Fruit fly (Drosophila melanogaster) whole organism, embryonic: ENCODE measurements around the gene mats.
A peak's percentile ranks its signal among the peaks of the same experiment; 100 is the strongest.

ENCODE experiments used
- ATbp ChIP-seq: fragments of 200-800 bp; sonication (Bioruptor generic); optimal IDR thresholded peaks from 2 replicates; lab custom pipeline; 2017; ENCODE audit warnings: missing biosample characterization, mild to moderate bottlenecking, missing genetic modification characterization, missing genetic modification reagents
- Ada2b ChIP-seq: fragments of 200-800 bp; sonication (Bioruptor generic); IDR thresholded peaks from 2 replicates; pipeline ENCODE4 v1.3.6; 2022; ENCODE audit warnings: missing biosample characterization, missing genetic modification characterization
- Aef1 ChIP-seq: fragments of 200-800 bp; sonication (Bioruptor generic); IDR thresholded peaks from 3 replicates; pipeline ENCODE4 v1.3.6; 2022; ENCODE audit warnings: missing biosample characterization, missing genetic modification characterization
- Atf-2 ChIP-seq: fragments of 200-800 bp; sonication (Bioruptor generic); optimal IDR thresholded peaks from 2 replicates; lab custom pipeline; 2016; ENCODE audit warnings: missing biosample characterization, missing genetic modification characterization
- B-H1 ChIP-seq: fragments of 200-800 bp; sonication (Bioruptor generic); IDR thresholded peaks from 3 replicates; pipeline ENCODE4 v1.3.6; 2022; ENCODE audit warnings: missing biosample characterization, missing genetic modification characterization
- CG10431 ChIP-seq: fragments of 200-800 bp; sonication (Bioruptor generic); optimal IDR thresholded peaks from 3 replicates; lab custom pipeline; 2018; ENCODE audit warnings: missing biosample characterization, mild to moderate bottlenecking, missing genetic modification characterization
- CG12299 ChIP-seq: fragments of 200-800 bp; sonication (Bioruptor generic); optimal IDR thresholded peaks from 2 replicates; lab custom pipeline; 2018; ENCODE audit warnings: missing biosample characterization, mild to moderate bottlenecking, missing genetic modification characterization
- CG12659 ChIP-seq: fragments of 200-800 bp; sonication (Bioruptor generic); optimal IDR thresholded peaks from 3 replicates; lab custom pipeline; 2017; ENCODE audit warnings: mild to moderate bottlenecking, missing biosample characterization, missing genetic modification reagents, missing genetic modification characterization
- CG13775 ChIP-seq: fragments of 200-800 bp; sonication (Bioruptor generic); optimal IDR thresholded peaks from 3 replicates; lab custom pipeline; 2017; ENCODE audit warnings: missing biosample characterization, mild to moderate bottlenecking, missing genetic modification characterization
- CG14050 ChIP-seq: fragments of 200-800 bp; sonication (Bioruptor generic); IDR thresholded peaks from 3 replicates; pipeline ENCODE4 v1.3.6; 2022; ENCODE audit warnings: missing biosample characterization, missing genetic modification characterization
- CG14441 ChIP-seq: fragments of 200-800 bp; sonication (Bioruptor generic); IDR thresholded peaks from 2 replicates; pipeline ENCODE4 v1.3.6; 2022; ENCODE audit warnings: missing biosample characterization, missing genetic modification characterization
- CG1529 ChIP-seq: fragments of 200-800 bp; sonication (Bioruptor generic); optimal IDR thresholded peaks from 3 replicates; lab custom pipeline; 2018; ENCODE audit warnings: missing biosample characterization, missing genetic modification characterization
- CG17359 ChIP-seq: fragments of 200-800 bp; sonication (Bioruptor generic); optimal IDR thresholded peaks from 3 replicates; lab custom pipeline; 2018; ENCODE audit warnings: missing biosample characterization, mild to moderate bottlenecking, missing genetic modification characterization, moderate library complexity
- CG18476 ChIP-seq: fragments of 200-800 bp; sonication (Bioruptor generic); optimal IDR thresholded peaks from 2 replicates; lab custom pipeline; 2016; ENCODE audit warnings: missing biosample characterization, mild to moderate bottlenecking, missing genetic modification characterization
- CG2678 ChIP-seq: fragments of 200-800 bp; sonication (Bioruptor generic); optimal IDR thresholded peaks from 3 replicates; lab custom pipeline; 2019; ENCODE audit warnings: missing biosample characterization, mild to moderate bottlenecking, missing genetic modification characterization, moderate library complexity
- CG30403 ChIP-seq: fragments of 200-800 bp; sonication (Bioruptor generic); optimal IDR thresholded peaks from 3 replicates; lab custom pipeline; 2016; ENCODE audit warnings: missing biosample characterization, missing genetic modification characterization
- CG31224 ChIP-seq: fragments of 200-800 bp; sonication (Bioruptor generic); IDR thresholded peaks from 2 replicates; pipeline ENCODE4 v1.3.6; 2022; ENCODE audit warnings: missing biosample characterization, missing genetic modification characterization
- CG3281 ChIP-seq: fragments of 200-800 bp; sonication (Bioruptor generic); optimal IDR thresholded peaks from 3 replicates; lab custom pipeline; 2017; ENCODE audit warnings: missing biosample characterization, mild to moderate bottlenecking, missing genetic modification characterization
- CG4404 ChIP-seq: fragments of 200-800 bp; sonication (Bioruptor generic); IDR thresholded peaks from 2 replicates; pipeline ENCODE4 v1.3.6; 2022; ENCODE audit warnings: missing biosample characterization, missing genetic modification characterization
- CG5245 ChIP-seq: fragments of 200-800 bp; sonication (Bioruptor generic); optimal IDR thresholded peaks from 3 replicates; lab custom pipeline; 2016; ENCODE audit warnings: missing biosample characterization, missing genetic modification characterization
- CG6683 ChIP-seq: fragments of 200-800 bp; sonication (Bioruptor generic); optimal IDR thresholded peaks from 2 replicates; lab custom pipeline; 2017; ENCODE audit warnings: missing biosample characterization, mild to moderate bottlenecking, missing genetic modification characterization, missing genetic modification reagents
- CG7963 ChIP-seq: fragments of 200-800 bp; sonication (Bioruptor generic); IDR thresholded peaks from 3 replicates; pipeline ENCODE4 v1.3.6; 2022; ENCODE audit warnings: missing biosample characterization, missing genetic modification characterization; ENCODE audit not compliant: partially characterized antibody
- CG7987 ChIP-seq: fragments of 200-800 bp; sonication (Bioruptor generic); optimal IDR thresholded peaks from 2 replicates; lab custom pipeline; 2018; ENCODE audit warnings: missing biosample characterization, mild to moderate bottlenecking, missing genetic modification characterization, moderate library complexity
- CG8290 ChIP-seq, 3 experiments: fragments of 200-800 bp; sonication (Bioruptor generic); optimal IDR thresholded peaks; 2 replicates each; lab custom pipeline; 2016 to 2019; ENCODE audit warnings: missing biosample characterization in 3 of 3, missing genetic modification characterization in 3 of 3, mild to moderate bottlenecking in 2 of 3, moderate library complexity in 1 of 3
- CG8388 ChIP-seq: fragments of 200-800 bp; sonication (Bioruptor generic); optimal IDR thresholded peaks from 2 replicates; lab custom pipeline; 2019; ENCODE audit warnings: missing biosample characterization, mild to moderate bottlenecking, missing genetic modification characterization, moderate library complexity
- CG9817 ChIP-seq: fragments of 200-800 bp; sonication (Bioruptor generic); optimal IDR thresholded peaks from 2 replicates; lab custom pipeline; 2018; ENCODE audit warnings: missing biosample characterization, mild to moderate bottlenecking, missing genetic modification characterization, moderate library complexity
- Deaf1 ChIP-seq: fragments of 200-800 bp; optimal IDR thresholded peaks from 3 replicates; lab custom pipeline; 2019; ENCODE audit warnings: missing biosample characterization, mild to moderate bottlenecking, missing genetic modification characterization, moderate library complexity
- GATAe ChIP-seq: fragments of 200-800 bp; sonication (Bioruptor generic); conservative IDR thresholded peaks from 2 replicates; pipeline ENCODE4 v1.3.6; 2022; ENCODE audit warnings: missing biosample characterization, missing genetic modification characterization
- Hsf ChIP-seq: fragments of 200-800 bp; sonication (Bioruptor generic); optimal IDR thresholded peaks from 3 replicates; lab custom pipeline; 2016; ENCODE audit warnings: missing biosample characterization, missing genetic modification characterization
- MBD-R2 ChIP-seq: fragments of 200-800 bp; sonication (Bioruptor generic); IDR thresholded peaks from 2 replicates; pipeline ENCODE4 v1.3.6; 2022; ENCODE audit warnings: missing biosample characterization, missing genetic modification characterization
- Max ChIP-seq: fragments of 200-800 bp; sonication (Bioruptor generic); optimal IDR thresholded peaks from 2 replicates; lab custom pipeline; 2016; ENCODE audit warnings: missing biosample characterization, mild to moderate bottlenecking, missing genetic modification characterization
- Nf-YA ChIP-seq: fragments of 200-800 bp; sonication (Bioruptor generic); IDR thresholded peaks from 2 replicates; pipeline ENCODE4 v1.3.6; 2022; ENCODE audit warnings: missing biosample characterization, missing genetic modification characterization
- Nf-YB ChIP-seq: fragments of 200-800 bp; sonication (Bioruptor generic); optimal IDR thresholded peaks from 3 replicates; lab custom pipeline; 2019; ENCODE audit warnings: missing biosample characterization, mild to moderate bottlenecking, missing genetic modification characterization, moderate library complexity
- Oaz ChIP-seq: fragments of 200-800 bp; sonication (Bioruptor generic); IDR thresholded peaks from 2 replicates; pipeline ENCODE4 v1.3.6; 2022; ENCODE audit warnings: missing biosample characterization, missing genetic modification characterization
- Optix ChIP-seq: fragments of 200-800 bp; sonication (Bioruptor generic); IDR thresholded peaks from 3 replicates; pipeline ENCODE4 v1.3.6; 2022; ENCODE audit warnings: missing biosample characterization, missing genetic modification characterization
- Rfx ChIP-seq: fragments of 200-800 bp; sonication (Bioruptor generic); IDR thresholded peaks from 2 replicates; pipeline ENCODE4 v1.3.6; 2022; ENCODE audit warnings: missing biosample characterization, missing genetic modification characterization
- Xrp1 ChIP-seq: fragments of 200-800 bp; sonication (Bioruptor generic); IDR thresholded peaks from 2 replicates; pipeline ENCODE4 v1.3.6; 2022; ENCODE audit warnings: missing biosample characterization, missing genetic modification characterization
- ab ChIP-seq: fragments of 200-800 bp; sonication (Bioruptor generic); optimal IDR thresholded peaks from 2 replicates; lab custom pipeline; 2016; ENCODE audit warnings: missing biosample characterization, missing genetic modification characterization
- ato ChIP-seq: fragments of 200-800 bp; sonication (Bioruptor generic); IDR thresholded peaks from 2 replicates; pipeline ENCODE4 v1.3.6; 2022; ENCODE audit warnings: missing biosample characterization, missing genetic modification characterization; ENCODE audit not compliant: partially characterized antibody
- bsh ChIP-seq, 2 experiments: fragments of 200-800 bp; sonication (Bioruptor generic); optimal IDR thresholded peaks; 2 replicates each; lab custom pipeline; 2017 to 2018; ENCODE audit warnings: mild to moderate bottlenecking in 2 of 2, missing biosample characterization in 2 of 2, missing genetic modification characterization in 2 of 2, moderate library complexity in 1 of 2
- disco-r ChIP-seq: fragments of 200-800 bp; sonication (Bioruptor generic); optimal IDR thresholded peaks from 2 replicates; lab custom pipeline; 2016; ENCODE audit warnings: missing biosample characterization, missing genetic modification characterization
- dmrt11E ChIP-seq: fragments of 200-800 bp; sonication (Bioruptor generic); optimal IDR thresholded peaks from 3 replicates; lab custom pipeline; 2018; ENCODE audit warnings: missing biosample characterization, mild to moderate bottlenecking, missing genetic modification characterization, moderate library complexity
- dpn ChIP-seq, 2 experiments: fragments of 200-800 bp; sonication (Bioruptor generic); optimal IDR thresholded peaks; 3 replicates each; lab custom pipeline; 2016; ENCODE audit warnings: missing biosample characterization in 2 of 2, missing genetic modification characterization in 2 of 2
- hth ChIP-seq: fragments of >200 bp; optimal IDR thresholded peaks from 2 replicates; lab custom pipeline; 2017; ENCODE audit warnings: inconsistent platforms
- lbe ChIP-seq: fragments of 200-800 bp; sonication (Bioruptor generic); optimal IDR thresholded peaks from 2 replicates; lab custom pipeline; 2016; ENCODE audit warnings: missing biosample characterization, mild to moderate bottlenecking, missing genetic modification characterization
- maf-S ChIP-seq: fragments of 200-800 bp; sonication (Bioruptor generic); optimal IDR thresholded peaks from 2 replicates; lab custom pipeline; 2016; ENCODE audit warnings: missing biosample characterization, missing genetic modification characterization
- mirr ChIP-seq: fragments of 200-800 bp; sonication (Bioruptor generic); optimal IDR thresholded peaks from 3 replicates; lab custom pipeline; 2018; ENCODE audit warnings: missing biosample characterization, mild to moderate bottlenecking, missing genetic modification characterization
- oc ChIP-seq: fragments of 200-800 bp; sonication (Bioruptor generic); optimal IDR thresholded peaks from 2 replicates; lab custom pipeline; 2018; ENCODE audit warnings: missing biosample characterization, mild to moderate bottlenecking, missing genetic modification characterization, moderate library complexity
- sisA ChIP-seq: fragments of 200-800 bp; sonication (Bioruptor generic); IDR thresholded peaks from 2 replicates; pipeline ENCODE4 v1.3.6; 2022; ENCODE audit warnings: missing biosample characterization, missing genetic modification characterization
- yki ChIP-seq: fragments of >200 bp; optimal IDR thresholded peaks from 3 replicates; lab custom pipeline; 2018
- zfh1 ChIP-seq: fragments of 200-800 bp; sonication (Bioruptor generic); IDR thresholded peaks from 3 replicates; pipeline ENCODE4 v1.3.6; 2022; ENCODE audit warnings: missing biosample characterization, missing genetic modification characterization

The mats gene

DNA sequence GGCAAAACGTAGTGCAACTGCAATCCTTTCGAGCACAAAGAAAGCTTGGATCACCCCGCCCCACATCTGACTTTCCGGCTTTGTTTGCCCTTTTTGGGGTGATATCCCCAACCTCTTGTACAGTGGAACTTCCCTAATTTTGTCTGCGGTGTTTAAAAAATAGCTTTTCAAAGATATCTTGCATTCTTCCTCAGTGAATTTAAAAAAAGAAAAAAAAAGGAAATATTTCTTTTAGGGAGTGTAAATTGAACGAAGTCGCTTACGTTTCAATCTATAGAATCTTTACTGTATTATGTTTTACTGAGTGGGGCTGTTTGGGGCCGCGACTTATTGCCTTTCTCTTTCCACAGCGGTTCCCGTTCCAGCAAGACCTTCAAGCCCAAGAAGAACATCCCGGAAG lies 657 bp downstream of the mats start (continued):
- no peak for TF ChIP-seq ato
- TF ChIP-seq CG2678 (tag; lab: Kevin White, UChicago) = peak; percentile 73
- peak; percentile 42; the same call in 1 of the 2 replicates for TF ChIP-seq sisA (GFP tag; lab: Robert Waterston, UW)
- TF ChIP-seq ATbp (GFP tag; lab: Kevin White, UChicago) = peak; percentile 26
- TF ChIP-seq hth (lab: Kevin White, UChicago) = no peak
- peak; percentile 65 to 81 for TF ChIP-seq dpn (GFP tag; optimal IDR thresholded peaks at IDR 0.05; lab: Kevin White, UChicago)
- no peak for TF ChIP-seq disco-r
- peak; percentile 44 for TF ChIP-seq maf-S
- TF ChIP-seq B-H1 (GFP tag; lab: Robert Waterston, UW) = peak; percentile 47
- no peak for TF ChIP-seq GATAe (GFP tag; lab: Robert Waterston, UW)
- TF ChIP-seq yki (lab: Kevin White, UChicago) = no peak
- TF ChIP-seq CG18476 (GFP tag; lab: Kevin White, UChicago) = peak; percentile 0
- peak in 1 of 2 experiments; percentile 63 for TF ChIP-seq bsh (GFP tag; optimal IDR thresholded peaks at IDR 0.05; lab: Kevin White, UChicago)
- TF ChIP-seq CG10431 (GFP tag; lab: Kevin White, UChicago) = no peak
- peak; percentile 64 for TF ChIP-seq lbe (GFP tag; lab: Kevin White, UChicago)
- TF ChIP-seq CG14050 (GFP tag; lab: Robert Waterston, UW) = peak; percentile 51
- TF ChIP-seq Hsf = peak; percentile 23
- no peak for TF ChIP-seq ab
- TF ChIP-seq CG8388 (GFP tag; lab: Kevin White, UChicago) = peak; percentile 32
- peak; percentile 62 for TF ChIP-seq CG30403 (GFP tag; lab: Kevin White, UChicago)
- TF ChIP-seq CG1529 (GFP tag; lab: Kevin White, UChicago) = peak; percentile 3
- TF ChIP-seq dmrt11E = peak; percentile 41
- peak; percentile 4 for TF ChIP-seq CG12299 (tag; lab: Kevin White, UChicago)
- peak; percentile 40 for TF ChIP-seq CG5245 (GFP tag; lab: Kevin White, UChicago)
- peak; percentile 43 for TF ChIP-seq CG13775 (GFP tag; lab: Kevin White, UChicago)
- TF ChIP-seq Xrp1 = peak; percentile 78
- 0 out of 2 replicates have a peak, but pooled peaks have one; percentile 28 for TF ChIP-seq Nf-YA (GFP tag; lab: Robert Waterston, UW)
- no peak for TF ChIP-seq mirr (GFP tag; lab: Kevin White, UChicago)
- peak; percentile 48 for TF ChIP-seq CG3281 (GFP tag; lab: Kevin White, UChicago)
- TF ChIP-seq Aef1 (GFP tag; lab: Robert Waterston, UW) = peak; percentile 66
- peak; percentile 44 for TF ChIP-seq CG12659 (GFP tag; lab: Kevin White, UChicago)
- TF ChIP-seq CG4404 (GFP tag; lab: Robert Waterston, UW) = peak; percentile 21; the same call in 1 of the 2 replicates
- TF ChIP-seq zfh1 (GFP tag; lab: Robert Waterston, UW) = peak; percentile 61; the same call in 2 of the 3 replicates
- peak; percentile 87 for TF ChIP-seq CG14441 (GFP tag; lab: Robert Waterston, UW)
- TF ChIP-seq Rfx (GFP tag; lab: Robert Waterston, UW) = peak; percentile 84
- TF ChIP-seq Atf-2 = peak; percentile 27
- TF ChIP-seq Oaz (GFP tag; lab: Robert Waterston, UW) = peak; percentile 35; the same call in 1 of the 2 replicates
- peak; percentile 65 for TF ChIP-seq CG17359 (tag; lab: Kevin White, UChicago)
- TF ChIP-seq CG6683 (GFP tag; lab: Kevin White, UChicago) = no peak
- no peak for TF ChIP-seq Deaf1
- peak; percentile 17 for TF ChIP-seq Nf-YB (GFP tag; lab: Kevin White, UChicago)
- TF ChIP-seq CG9817 (tag; lab: Kevin White, UChicago) = peak; percentile 75
- no peak for TF ChIP-seq CG8290 (GFP tag; optimal IDR thresholded peaks at IDR 0.05; lab: Kevin White, UChicago)
- no peak for TF ChIP-seq CG8290 (tag; optimal IDR thresholded peaks at IDR 0.05; lab: Kevin White, UChicago)
- no peak for TF ChIP-seq oc (tag; lab: Kevin White, UChicago)
- TF ChIP-seq CG31224 (GFP tag; lab: Robert Waterston, UW) = peak; percentile 54; the same call in 1 of the 2 replicates
- TF ChIP-seq CG7963 (GFP tag; lab: Robert Waterston, UW) = no peak
- no peak for TF ChIP-seq CG7987 (GFP tag; lab: Kevin White, UChicago)
- TF ChIP-seq Ada2b = peak; percentile 84
- no peak for TF ChIP-seq Max (GFP tag; lab: Kevin White, UChicago)
- peak; percentile 54; the same call in 1 of the 2 replicates for TF ChIP-seq MBD-R2
- no peak for TF ChIP-seq Optix (GFP tag; lab: Robert Waterston, UW)
